Worm (Caenorhabditis elegans): Measurements from ENCODE around the gene C39D10.2.

- TF ChIP-seq nhr-237 (tag; optimal IDR thresholded peaks at IDR 0.05), result no peak
- TF ChIP-seq unc-62 (GFP tag; optimal IDR thresholded peaks at IDR 0.05), result no peak
- TF ChIP-seq pqm-1 (tag; optimal IDR thresholded peaks at IDR 0.05), result no peak
- TF ChIP-seq snpc-4 (tag; optimal IDR thresholded peaks at IDR 0.05), result no peak
Observed at ce11 chrX:7842241-7842640, 46.8 kb upstream of the C39D10.2 start, which contains the start of gene idpp-11.
